Worm (Caenorhabditis elegans): ENCODE results near the gene F33D4.6.

ce11 chrIV:7717916-7718315 lies at the start of gene F33D4.6:
- TF ChIP-seq unc-62 (GFP tag; optimal IDR thresholded peaks at IDR 0.05): no peak
- TF ChIP-seq cnd-1 (tag; optimal IDR thresholded peaks at IDR 0.05): no peak
- no peak for TF ChIP-seq ztf-11 (tag; optimal IDR thresholded peaks at IDR 0.05)
- TF ChIP-seq nhr-237 (tag; optimal IDR thresholded peaks at IDR 0.05): no peak
- TF ChIP-seq lsy-2 (tag; optimal IDR thresholded peaks at IDR 0.05): no peak
- TF ChIP-seq M03D4.4 (tag; optimal IDR thresholded peaks at IDR 0.05): no peak
- no peak for TF ChIP-seq mab-5 (tag; optimal IDR thresholded peaks at IDR 0.05)
- TF ChIP-seq blmp-1 (tag; optimal IDR thresholded peaks at IDR 0.05): no peak

Measured in whole organism, mixed stage, embryonic.